Worm (Caenorhabditis elegans) whole organism, L3 larva: ENCODE results near the gene Y71H2AM.12.

Source experiments
- elt-3 ChIP-seq, 3 experiments: fragments of 150-350 bp in 1 of 3; sonication (generic microtip) in 2 of 3; optimal IDR thresholded peaks; 2 replicates in 2 of 3; 4 replicates in 1 of 3; lab custom pipeline; 2014 to 2017; ENCODE audit warnings: missing biosample characterization in 3 of 3, missing genetic modification characterization in 3 of 3
- nfya-1 ChIP-seq: sonication (generic microtip); optimal IDR thresholded peaks from 2 replicates; lab custom pipeline; 2017; ENCODE audit warnings: missing genetic modification characterization, mild to moderate bottlenecking, missing compliant biosample characterization, antibody characterized with exemption, moderate library complexity; ENCODE audit not compliant: insufficient read depth
- nhr-11 ChIP-seq: fragments of 150-350 bp; optimal IDR thresholded peaks from 2 replicates; lab custom pipeline; 2014; ENCODE audit warnings: missing biosample characterization, missing genetic modification characterization
- nhr-237 ChIP-seq: fragments of 150-350 bp; optimal IDR thresholded peaks from 2 replicates; lab custom pipeline; 2014; ENCODE audit warnings: missing biosample characterization, missing genetic modification characterization
- nhr-25 ChIP-seq: sonication (generic microtip); optimal IDR thresholded peaks from 2 replicates; lab custom pipeline; 2017; ENCODE audit warnings: missing biosample characterization, missing genetic modification characterization
- nhr-76 ChIP-seq: fragments of 150-350 bp; sonication (generic microtip); optimal IDR thresholded peaks from 5 replicates; lab custom pipeline; 2014; ENCODE audit warnings: missing biosample characterization, missing genetic modification characterization
- pha-4 ChIP-seq: fragments of 150-350 bp; optimal IDR thresholded peaks from 2 replicates; lab custom pipeline; 2014; ENCODE audit warnings: missing biosample characterization, missing genetic modification reagents, missing genetic modification characterization
- unc-62 ChIP-seq: fragments of 150-350 bp; sonication (generic microtip); optimal IDR thresholded peaks from 4 replicates; lab custom pipeline; 2014; ENCODE audit warnings: missing biosample characterization, missing genetic modification reagents, missing genetic modification characterization
- zag-1 ChIP-seq: fragments of 150-350 bp; optimal IDR thresholded peaks from 2 replicates; lab custom pipeline; 2014; ENCODE audit warnings: missing biosample characterization, missing genetic modification characterization
- ztf-11 ChIP-seq: fragments of 150-350 bp; optimal IDR thresholded peaks from 2 replicates; lab custom pipeline; 2014; ENCODE audit warnings: missing biosample characterization, missing genetic modification characterization

ce11 chrIII:2698740-2699139 is 35.2 kb downstream of the Y71H2AM.12 start, which contains the start of gene slc-30A9:
- TF ChIP-seq nhr-76 (tag; lab: Kevin White, UChicago) (no peak), nhr-237 (tag; lab: Kevin White, UChicago) (no peak), elt-3 (tag; optimal IDR thresholded peaks at IDR 0.05; lab: Kevin White, UChicago) (no peak), ztf-11 (tag; lab: Kevin White, UChicago) (no peak), unc-62 (GFP tag; lab: Kevin White, UChicago) (no peak), nhr-11 (tag; lab: Kevin White, UChicago) (no peak), nfya-1 (tag; lab: Kevin White, UChicago) (peak; percentile 43), nhr-25 (no peak), zag-1 (tag; lab: Kevin White, UChicago) (no peak), pha-4 (peak; percentile 85)
